Fruit fly (Drosophila melanogaster) whole organism, wandering third instar larva: Measurements from ENCODE around the gene knk.
A peak's percentile ranks its signal among the peaks of the same experiment; 100 is the strongest.

Source experiments
- CG32264 ChIP-seq: fragments of 200-800 bp; sonication (Bioruptor generic); optimal IDR thresholded peaks from 2 replicates; lab custom pipeline; 2016; ENCODE audit warnings: missing biosample characterization, missing genetic modification characterization
- CG9705 ChIP-seq: fragments of 200-800 bp; sonication (Bioruptor generic); optimal IDR thresholded peaks from 2 replicates; lab custom pipeline; 2018; ENCODE audit warnings: missing biosample characterization, mild to moderate bottlenecking, missing genetic modification characterization
- CrebA ChIP-seq: fragments of 200-800 bp; sonication (Bioruptor generic); optimal IDR thresholded peaks from 2 replicates; lab custom pipeline; 2016; ENCODE audit warnings: missing biosample characterization, mild to moderate bottlenecking, missing genetic modification characterization, borderline replicate concordance
- Dfd ChIP-seq: fragments of >200 bp; optimal IDR thresholded peaks from 2 replicates; lab custom pipeline; 2017; ENCODE audit warnings: missing biosample characterization, missing genetic modification characterization
- Dif ChIP-seq: fragments of 200-275, 200-300 bp; sonication (Bioruptor generic); optimal IDR thresholded peaks from 2 replicates; lab custom pipeline; 2018; ENCODE audit warnings: missing biosample characterization, missing genetic modification characterization; ENCODE audit not compliant: partially characterized antibody
- GATAd ChIP-seq: sonication (Bioruptor generic); optimal IDR thresholded peaks from 2 replicates; lab custom pipeline; 2016; ENCODE audit warnings: missing biosample characterization, missing genetic modification characterization
- HLH106 ChIP-seq: fragments of 200-800 bp; optimal IDR thresholded peaks from 3 replicates; lab custom pipeline; 2019; ENCODE audit warnings: missing biosample characterization, mild to moderate bottlenecking, missing genetic modification characterization, moderate library complexity
- Hnf4 ChIP-seq: fragments of 200-800 bp; sonication (Bioruptor generic); optimal IDR thresholded peaks from 2 replicates; lab custom pipeline; 2016; ENCODE audit warnings: missing biosample characterization, mild to moderate bottlenecking, missing genetic modification characterization
- Hr78 ChIP-seq: fragments of >200 bp; optimal IDR thresholded peaks from 2 replicates; lab custom pipeline; 2017; ENCODE audit warnings: missing biosample characterization, missing genetic modification characterization
- Hr83 ChIP-seq: fragments of 200-300 bp; sonication (Bioruptor generic); optimal IDR thresholded peaks from 2 replicates; lab custom pipeline; 2016; ENCODE audit warnings: missing biosample characterization, mild to moderate bottlenecking, missing genetic modification characterization, moderate library complexity; ENCODE audit not compliant: poor library complexity, severe bottlenecking
- Jra ChIP-seq: sonication (Bioruptor generic); optimal IDR thresholded peaks from 2 replicates; lab custom pipeline; 2016; ENCODE audit warnings: missing biosample characterization, missing genetic modification characterization
- Mio ChIP-seq: sonication (Bioruptor generic); optimal IDR thresholded peaks from 2 replicates; lab custom pipeline; 2016; ENCODE audit warnings: missing biosample characterization, missing genetic modification characterization
- Myc ChIP-seq: fragments of >200 bp; optimal IDR thresholded peaks from 2 replicates; lab custom pipeline; 2017
- OdsH ChIP-seq: fragments of 200-800 bp; sonication (Bioruptor generic); optimal IDR thresholded peaks from 2 replicates; lab custom pipeline; 2016; ENCODE audit warnings: missing biosample characterization, mild to moderate bottlenecking, missing genetic modification characterization
- Rel ChIP-seq, 2 experiments: fragments of 200-800 bp; sonication (Bioruptor generic) in 1 of 2; optimal IDR thresholded peaks; 2 replicates in 1 of 2; 3 replicates in 1 of 2; lab custom pipeline; 2016 to 2019; ENCODE audit warnings: mild to moderate bottlenecking in 2 of 2, missing biosample characterization in 2 of 2, missing genetic modification characterization in 2 of 2, moderate library complexity in 1 of 2
- Sp1 ChIP-seq: fragments of 200-800 bp; sonication (Bioruptor generic); optimal IDR thresholded peaks from 3 replicates; lab custom pipeline; 2019; ENCODE audit warnings: missing biosample characterization, mild to moderate bottlenecking, missing genetic modification characterization, moderate library complexity
- Vsx2 ChIP-seq: fragments of 200-300, 225-300 bp; sonication (Bioruptor generic); optimal IDR thresholded peaks from 2 replicates; lab custom pipeline; 2018; ENCODE audit warnings: missing biosample characterization, missing genetic modification characterization; ENCODE audit not compliant: partially characterized antibody
- br ChIP-seq: fragments of 200-800 bp; sonication (Bioruptor generic); optimal IDR thresholded peaks from 2 replicates; lab custom pipeline; 2016; ENCODE audit warnings: missing biosample characterization, missing genetic modification characterization
- brk ChIP-seq: fragments of 200-800 bp; sonication (Bioruptor generic); optimal IDR thresholded peaks from 2 replicates; lab custom pipeline; 2016; ENCODE audit warnings: missing biosample characterization, mild to moderate bottlenecking, missing genetic modification characterization
- dl ChIP-seq, 2 experiments: fragments of 175-275, 200-275 bp in 1 of 2; fragments of 200-275 bp in 1 of 2; sonication (Bioruptor generic); optimal IDR thresholded peaks; lab custom pipeline; 2018; ENCODE audit warnings: mild to moderate bottlenecking in 2 of 2, missing biosample characterization in 2 of 2, missing genetic modification characterization in 2 of 2, moderate library complexity in 2 of 2; ENCODE audit not compliant: partially characterized antibody in 2 of 2, insufficient read depth in 1 of 2
- dmrt93B ChIP-seq: fragments of 200-800 bp; sonication (Bioruptor generic); optimal IDR thresholded peaks from 2 replicates; lab custom pipeline; 2018; ENCODE audit warnings: missing biosample characterization, mild to moderate bottlenecking, missing genetic modification characterization
- dsf ChIP-seq: sonication (Bioruptor generic); optimal IDR thresholded peaks from 2 replicates; lab custom pipeline; 2016; ENCODE audit warnings: missing biosample characterization, missing genetic modification characterization, borderline replicate concordance
- ey ChIP-seq: fragments of 200-800 bp; sonication (Bioruptor generic); optimal IDR thresholded peaks from 2 replicates; lab custom pipeline; 2016; ENCODE audit warnings: missing biosample characterization, missing genetic modification characterization
- fru ChIP-seq: fragments of 200-800 bp; sonication (Bioruptor generic); optimal IDR thresholded peaks from 3 replicates; lab custom pipeline; 2016; ENCODE audit warnings: missing biosample characterization, mild to moderate bottlenecking, missing genetic modification characterization
- h ChIP-seq: fragments of 200-800 bp; sonication (Bioruptor generic); optimal IDR thresholded peaks from 3 replicates; lab custom pipeline; 2016; ENCODE audit warnings: missing biosample characterization, mild to moderate bottlenecking, missing genetic modification characterization
- jim ChIP-seq: fragments of 175-275, 200-325 bp; sonication (Bioruptor generic); optimal IDR thresholded peaks from 2 replicates; lab custom pipeline; 2016; ENCODE audit warnings: missing biosample characterization, mild to moderate bottlenecking, missing genetic modification characterization
- lola ChIP-seq: fragments of >200 bp; optimal IDR thresholded peaks from 2 replicates; lab custom pipeline; 2017; ENCODE audit warnings: missing biosample characterization, missing genetic modification characterization
- pan ChIP-seq: fragments of >200 bp; optimal IDR thresholded peaks from 2 replicates; lab custom pipeline; 2017
- psq ChIP-seq: fragments of 200-800 bp; sonication (Bioruptor generic); optimal IDR thresholded peaks from 3 replicates; lab custom pipeline; 2017; ENCODE audit warnings: missing biosample characterization, mild to moderate bottlenecking, missing genetic modification characterization, moderate library complexity
- sv ChIP-seq: fragments of 200-800 bp; sonication (Bioruptor generic); optimal IDR thresholded peaks from 3 replicates; lab custom pipeline; 2016; ENCODE audit warnings: missing biosample characterization, missing genetic modification characterization
- tai ChIP-seq: sonication (Bioruptor generic); optimal IDR thresholded peaks from 2 replicates; lab custom pipeline; 2016; ENCODE audit warnings: missing biosample characterization, missing genetic modification characterization
- usp ChIP-seq: fragments of >200 bp; optimal IDR thresholded peaks from 2 replicates; lab custom pipeline; 2017; ENCODE audit warnings: missing biosample characterization, missing genetic modification characterization

Gene knk

dm6 chr3R:10151830-10152513 is 26.5 kb upstream of the knk start, which contains the start of gene CG34303:
CG34303 (minus strand) TSS chr3R:10151880.
- TF ChIP-seq Rel (GFP tag; optimal IDR thresholded peaks at IDR 0.05; lab: Kevin White, UChicago), result no peak
- TF ChIP-seq Rel (tag; optimal IDR thresholded peaks at IDR 0.05; lab: Kevin White, UChicago), result peak; percentile 64
- no peak for TF ChIP-seq OdsH

dm6 chr3R:10150555-10150954 is 25.1 kb upstream of the knk start:
- TF ChIP-seq Myc (no peak), Hnf4 (GFP tag; lab: Kevin White, UChicago) (no peak), Dif (GFP tag; lab: Kevin White, UChicago) (no peak)

dm6 chr3R:10149667-10150398 is 24.4 kb upstream of the knk start:
- TF ChIP-seq lola (GFP tag; lab: Kevin White, UChicago) (no peak), sv (GFP tag; lab: Kevin White, UChicago) (no peak), GATAd (GFP tag; lab: Kevin White, UChicago) (no peak), tai (no peak), Dif (GFP tag; lab: Kevin White, UChicago) (no peak), Rel (GFP tag; optimal IDR thresholded peaks at IDR 0.05; lab: Kevin White, UChicago) (no peak), Rel (tag; optimal IDR thresholded peaks at IDR 0.05; lab: Kevin White, UChicago) (no peak)

dm6 chr3R:10148376-10148887 is 23.0 kb upstream of the knk start:
- TF ChIP-seq Dfd (GFP tag; lab: Kevin White, UChicago) (no peak), dsf (GFP tag; lab: Kevin White, UChicago) (no peak), CG32264 (GFP tag; lab: Kevin White, UChicago) (no peak), Sp1 (GFP tag; lab: Kevin White, UChicago) (no peak), Hr78 (GFP tag; lab: Kevin White, UChicago) (no peak), ey (GFP tag; lab: Kevin White, UChicago) (no peak), lola (GFP tag; lab: Kevin White, UChicago) (no peak)

dm6 chr3R:10147176-10147575 is 21.7 kb upstream of the knk start:
- TF ChIP-seq Myc (no peak), Sp1 (GFP tag; lab: Kevin White, UChicago) (no peak)

dm6 chr3R:10144103-10144998 is 18.9 kb upstream of the knk start, which contains the start of the genes TAF1B and Invadolysin:
TAF1B (minus strand) TSS chr3R:10144184.
Invadolysin (plus strand) TSS chr3R:10144668.
- TF ChIP-seq fru (GFP tag; lab: Kevin White, UChicago) (peak; percentile 59), Dif (GFP tag; lab: Kevin White, UChicago) (peak; percentile 12), CG9705 (GFP tag; lab: Kevin White, UChicago) (no peak), CrebA (no peak), GATAd (GFP tag; lab: Kevin White, UChicago) (peak; percentile 23), CG32264 (GFP tag; lab: Kevin White, UChicago) (no peak), usp (GFP tag; lab: Kevin White, UChicago) (no peak), HLH106 (peak; percentile 49), lola (GFP tag; lab: Kevin White, UChicago) (no peak), Vsx2 (GFP tag; lab: Kevin White, UChicago) (no peak), dmrt93B (GFP tag; lab: Kevin White, UChicago) (peak; percentile 16), sv (GFP tag; lab: Kevin White, UChicago) (peak; percentile 44), psq (GFP tag; lab: Kevin White, UChicago) (no peak), brk (GFP tag; lab: Kevin White, UChicago) (peak; percentile 90), pan (lab: Kevin White, UChicago) (no peak), Jra (peak; percentile 71), Hnf4 (GFP tag; lab: Kevin White, UChicago) (peak; percentile 76), Hr83 (GFP tag; lab: Kevin White, UChicago) (peak; percentile 92), Mio (GFP tag; lab: Kevin White, UChicago) (no peak), Hr78 (GFP tag; lab: Kevin White, UChicago) (no peak), Dfd (GFP tag; lab: Kevin White, UChicago) (no peak), Rel (GFP tag; optimal IDR thresholded peaks at IDR 0.05; lab: Kevin White, UChicago) (no peak), Rel (tag; optimal IDR thresholded peaks at IDR 0.05; lab: Kevin White, UChicago) (peak; percentile 31), Myc (no peak), jim (no peak), ey (GFP tag; lab: Kevin White, UChicago) (peak; percentile 18), br (peak; percentile 40), h (GFP tag; lab: Kevin White, UChicago) (peak; percentile 64), dl (GFP tag; optimal IDR thresholded peaks at IDR 0.05; lab: Kevin White, UChicago; ENCODE audit: insufficient read depth in 1 of 2, partially characterized antibody in 2 of 2) (no peak)
